Fruit fly (Drosophila melanogaster): ENCODE measurements around the gene CG13361.

CG13361 gene

DNA sequence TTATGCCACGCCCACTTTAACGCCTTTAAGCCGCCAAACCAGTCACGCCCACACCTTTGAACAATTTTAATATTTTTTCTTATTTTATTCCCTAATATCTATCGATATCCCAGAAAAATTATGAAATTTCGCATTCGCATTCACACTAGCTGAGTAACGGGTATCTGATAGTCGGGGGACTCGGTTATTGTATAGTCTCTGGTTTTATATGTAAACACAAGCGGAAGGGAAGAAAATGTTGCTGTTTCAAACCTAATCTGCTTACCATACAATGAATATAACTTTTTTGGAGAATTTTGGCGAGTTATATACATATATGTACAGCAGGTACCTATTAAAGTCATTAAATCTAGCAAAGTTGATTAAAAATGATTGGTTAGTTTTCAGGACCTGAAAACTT, 42.5 kb downstream of the CG13361 start:
- TF ChIP-seq br (GFP tag; optimal IDR thresholded peaks at IDR 0.05), result no peak
- TF ChIP-seq Dfd (GFP tag; optimal IDR thresholded peaks at IDR 0.05), result peak; percentile 76

DNA sequence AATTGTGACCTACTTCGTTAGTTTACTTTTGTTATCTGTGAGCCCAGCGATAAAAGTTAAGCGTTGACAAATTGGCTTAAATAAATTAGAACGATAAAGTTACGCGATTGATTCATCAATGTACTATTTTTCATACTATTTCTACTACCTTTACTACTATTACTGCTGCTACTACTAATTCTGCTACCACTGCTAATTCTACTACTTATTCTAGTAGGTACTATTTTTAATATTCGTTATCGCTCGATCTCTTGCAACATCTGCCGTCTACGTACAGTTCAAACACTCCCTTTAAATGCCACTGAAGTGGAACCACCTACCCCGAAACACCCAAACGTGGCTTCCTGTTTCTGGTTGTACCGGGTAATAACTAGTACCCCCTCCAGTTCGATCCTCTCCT, 44.0 kb downstream of the CG13361 start:
- TF ChIP-seq dmrt93B (GFP tag; optimal IDR thresholded peaks at IDR 0.05), result no peak
- TF ChIP-seq jim (GFP tag; optimal IDR thresholded peaks at IDR 0.05), result no peak
- TF ChIP-seq Hnf4 (GFP tag; optimal IDR thresholded peaks at IDR 0.05), result no peak
- TF ChIP-seq OdsH (GFP tag; optimal IDR thresholded peaks at IDR 0.05), result no peak
- TF ChIP-seq Dfd (GFP tag; optimal IDR thresholded peaks at IDR 0.05), result no peak
- no peak for TF ChIP-seq br (GFP tag; optimal IDR thresholded peaks at IDR 0.05)
- TF ChIP-seq ey (GFP tag; optimal IDR thresholded peaks at IDR 0.05), result no peak
- TF ChIP-seq CG32264 (GFP tag; optimal IDR thresholded peaks at IDR 0.05), result no peak
- no peak for TF ChIP-seq h (GFP tag; optimal IDR thresholded peaks at IDR 0.05)
- TF ChIP-seq Abd-B (GFP tag; optimal IDR thresholded peaks at IDR 0.05), result no peak
- no peak for TF ChIP-seq Vsx2 (GFP tag; optimal IDR thresholded peaks at IDR 0.05; ENCODE audit: partially characterized antibody)
- no peak for TF ChIP-seq foxo (GFP tag; optimal IDR thresholded peaks at IDR 0.05)

DNA sequence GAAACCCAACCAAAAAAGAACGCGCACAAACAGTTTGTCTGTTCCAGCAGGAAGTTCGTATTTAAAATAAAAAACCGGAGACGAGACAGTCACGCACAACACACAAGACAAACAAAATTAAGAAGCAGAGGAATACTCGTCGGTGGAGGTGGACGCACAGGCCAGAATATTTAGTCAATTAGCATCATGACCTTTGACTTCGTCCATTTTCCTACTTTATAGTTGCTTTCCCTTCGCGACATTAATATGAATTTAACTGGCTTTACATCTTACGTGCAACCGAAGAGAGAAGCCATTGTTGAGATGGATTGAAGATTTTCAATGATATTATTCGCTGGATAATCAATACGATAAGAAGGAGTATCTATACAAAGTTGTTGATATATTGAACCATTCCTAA, 51.0 kb downstream of the CG13361 start:
- TF ChIP-seq dsf (GFP tag; optimal IDR thresholded peaks at IDR 0.05; ENCODE audit: borderline replicate concordance) (no peak), sv (GFP tag; optimal IDR thresholded peaks at IDR 0.05) (no peak), fru (GFP tag; optimal IDR thresholded peaks at IDR 0.05) (no peak), sage (GFP tag; optimal IDR thresholded peaks at IDR 0.05) (no peak), rgr (GFP tag; optimal IDR thresholded peaks at IDR 0.05) (no peak), CG32264 (GFP tag; optimal IDR thresholded peaks at IDR 0.05) (no peak), Dif (GFP tag; optimal IDR thresholded peaks at IDR 0.05; ENCODE audit: partially characterized antibody) (no peak), dmrt93B (GFP tag; optimal IDR thresholded peaks at IDR 0.05) (no peak), GATAd (GFP tag; optimal IDR thresholded peaks at IDR 0.05) (no peak), Rel (GFP tag; optimal IDR thresholded peaks at IDR 0.05) (no peak), Rel (tag; optimal IDR thresholded peaks at IDR 0.05) (no peak), HLH106 (tag; optimal IDR thresholded peaks at IDR 0.05) (no peak), CG9705 (GFP tag; optimal IDR thresholded peaks at IDR 0.05) (no peak)

Measured in whole organism, wandering third instar larva.